Worm (Caenorhabditis elegans): ENCODE results near the gene clec-213.

DNA sequence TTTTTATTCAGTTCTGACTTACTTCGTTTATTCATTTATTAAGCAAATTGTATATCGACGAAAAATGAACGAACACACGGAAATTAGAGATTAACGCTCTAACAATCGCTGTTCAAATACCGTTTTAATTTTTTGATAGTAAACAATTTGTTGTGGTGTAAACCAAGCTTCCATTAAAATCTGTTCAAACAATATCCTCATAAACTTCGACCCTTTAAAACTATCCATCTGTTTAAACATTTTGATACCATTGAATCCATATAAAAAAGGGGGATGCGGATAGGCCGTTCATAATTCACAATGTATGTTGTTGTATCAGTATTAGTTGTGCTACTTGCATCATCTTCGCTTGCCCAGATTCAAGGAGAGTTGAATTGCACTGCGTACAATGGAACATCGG, 21.6 kb downstream of the clec-213 start, which contains the start of gene F07C4.6:
- no peak for TF ChIP-seq ceh-91 (GFP tag; IDR thresholded peaks at IDR 0.05)
- no peak for TF ChIP-seq F49E8.2 (tag; optimal IDR thresholded peaks at IDR 0.05; ENCODE audit: insufficient read depth)
- TF ChIP-seq akir-1 (GFP tag; optimal IDR thresholded peaks at IDR 0.05): no peak
- TF ChIP-seq F23B12.7 (tag; optimal IDR thresholded peaks at IDR 0.05; ENCODE audit: insufficient read depth): no peak
- TF ChIP-seq dpl-1 (GFP tag; optimal IDR thresholded peaks at IDR 0.05): no peak
- no peak for TF ChIP-seq madf-8 (GFP tag; conservative IDR thresholded peaks at IDR 0.05)
- no peak for TF ChIP-seq F10E7.11 (tag; optimal IDR thresholded peaks at IDR 0.05)
- TF ChIP-seq unc-62 (GFP tag; optimal IDR thresholded peaks at IDR 0.05): no peak
